Worm (Caenorhabditis elegans): Measurements from ENCODE around the gene srg-64.

Gene srg-64

DNA sequence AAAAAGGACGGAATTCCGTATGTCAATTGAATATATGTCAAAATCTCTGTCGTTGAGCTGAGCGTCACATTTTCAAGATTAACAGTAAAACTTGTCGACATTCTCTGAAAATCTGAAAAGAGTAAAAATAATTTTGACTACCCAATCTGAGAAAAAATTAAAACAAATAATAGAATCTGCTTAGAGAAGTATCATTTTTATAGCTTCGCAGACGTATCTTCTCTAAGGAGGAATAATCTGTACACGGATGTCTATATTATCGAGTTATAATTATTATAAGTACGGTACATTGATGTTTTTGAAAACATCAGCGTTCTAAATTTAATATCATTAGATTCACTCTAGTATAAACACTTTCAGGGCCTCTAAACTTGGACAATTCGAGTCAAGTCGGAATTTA lies at the start of gene srg-64:
Gene srg-64 (minus strand): TSS at position 101 of the 400 bp plus-strand sequence.
- TF ChIP-seq K09A11.1 (tag; optimal IDR thresholded peaks at IDR 0.05; ENCODE audit: insufficient read depth) (no peak), ceh-18 (tag; optimal IDR thresholded peaks at IDR 0.05) (no peak), gmeb-2 (tag; optimal IDR thresholded peaks at IDR 0.05) (no peak), dmd-4 (tag; optimal IDR thresholded peaks at IDR 0.05; ENCODE audit: borderline replicate concordance) (no peak), lin-11 (tag; optimal IDR thresholded peaks at IDR 0.05) (no peak), tbx-7 (tag; optimal IDR thresholded peaks at IDR 0.05) (no peak), unc-86 (tag; optimal IDR thresholded peaks at IDR 0.05) (no peak), K02D7.2 (tag; optimal IDR thresholded peaks at IDR 0.05) (no peak), elt-4 (tag; optimal IDR thresholded peaks at IDR 0.05) (no peak), ets-4 (tag; optimal IDR thresholded peaks at IDR 0.05) (no peak), ceh-24 (tag; optimal IDR thresholded peaks at IDR 0.05) (no peak), ceh-22 (tag; optimal IDR thresholded peaks at IDR 0.05) (no peak), pha-4 (tag; optimal IDR thresholded peaks at IDR 0.05) (no peak)

DNA sequence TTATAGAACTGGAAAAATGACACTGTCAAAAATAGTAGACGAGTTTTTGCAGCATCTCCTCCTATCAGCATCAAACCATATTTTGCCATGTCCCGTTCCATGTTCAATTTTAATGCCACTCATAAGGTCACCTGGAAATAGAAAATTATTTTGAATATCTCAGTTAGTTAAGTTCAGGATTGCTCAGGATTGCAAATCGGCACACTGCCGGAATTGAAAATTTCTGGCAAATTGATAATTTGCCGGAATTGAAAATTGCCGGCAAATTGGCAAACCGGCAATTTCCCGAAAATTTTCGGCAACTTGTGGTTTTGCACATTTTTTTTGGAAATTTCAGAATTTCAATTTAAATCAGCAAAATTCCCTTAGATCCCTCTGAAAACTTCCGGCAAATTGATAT lies 46.3 kb upstream of the srg-64 start, which contains the start of gene Y7A5A.5:
Gene Y7A5A.5 (minus strand): TSS at position 101 of the 400 bp plus-strand sequence.
- TF ChIP-seq ets-4 (tag; optimal IDR thresholded peaks at IDR 0.05) = no peak
- no peak for TF ChIP-seq C38D4.7 (GFP tag; optimal IDR thresholded peaks at IDR 0.05)
- TF ChIP-seq che-1 (tag; optimal IDR thresholded peaks at IDR 0.05) = no peak
- TF ChIP-seq zip-5 (tag; optimal IDR thresholded peaks at IDR 0.05) = no peak
- no peak for TF ChIP-seq unc-55 (GFP tag; optimal IDR thresholded peaks at IDR 0.05)
- TF ChIP-seq ceh-34 (tag; optimal IDR thresholded peaks at IDR 0.05) = no peak
- no peak for TF ChIP-seq sdc-2 (tag; optimal IDR thresholded peaks at IDR 0.05)
- TF ChIP-seq ama-1 (optimal IDR thresholded peaks at IDR 0.05) = no peak
- TF ChIP-seq dmd-4 (tag; optimal IDR thresholded peaks at IDR 0.05; ENCODE audit: borderline replicate concordance) = no peak
- no peak for TF ChIP-seq ceh-31 (tag; optimal IDR thresholded peaks at IDR 0.05)
- TF ChIP-seq ceh-24 (tag; optimal IDR thresholded peaks at IDR 0.05) = no peak
- no peak for TF ChIP-seq unc-42 (tag; optimal IDR thresholded peaks at IDR 0.05)
- TF ChIP-seq pax-1 (tag; optimal IDR thresholded peaks at IDR 0.05) = no peak
- TF ChIP-seq elt-2 (tag; optimal IDR thresholded peaks at IDR 0.05) = no peak
- TF ChIP-seq nhr-11 (tag; optimal IDR thresholded peaks at IDR 0.05) = no peak
- no peak for TF ChIP-seq pat-9 (tag; optimal IDR thresholded peaks at IDR 0.05)
- no peak for TF ChIP-seq rnt-1 (tag; optimal IDR thresholded peaks at IDR 0.05)
- TF ChIP-seq ceh-18 (tag; optimal IDR thresholded peaks at IDR 0.05) = no peak
- TF ChIP-seq hlh-15 (tag; optimal IDR thresholded peaks at IDR 0.05) = no peak
- TF ChIP-seq ceh-30 (tag; optimal IDR thresholded peaks at IDR 0.05) = no peak

DNA sequence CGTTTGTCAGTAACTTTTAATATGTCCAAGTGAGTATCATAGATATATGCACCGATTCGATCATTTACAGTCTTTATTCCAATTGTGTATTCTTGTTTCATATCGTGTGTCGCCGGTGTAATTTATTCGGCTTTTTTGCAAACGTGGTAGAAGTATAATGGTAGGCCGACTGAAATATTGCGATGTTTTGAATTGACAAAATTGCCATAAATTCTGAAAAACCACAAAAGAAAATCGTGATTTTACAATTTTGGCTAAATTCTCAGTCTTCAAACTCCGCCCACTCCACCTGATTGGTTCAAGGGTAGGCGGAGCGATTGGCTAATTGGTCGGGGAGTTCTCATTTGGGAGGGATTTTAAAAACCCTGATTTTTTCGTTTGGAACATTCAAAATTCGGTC lies 44.1 kb upstream of the srg-64 start, which contains the start of gene Y7A5A.3:
Gene Y7A5A.3 (minus strand): TSS at position 101 of the 400 bp plus-strand sequence.
- TF ChIP-seq nhr-232 (tag; optimal IDR thresholded peaks at IDR 0.05) (no peak), ceh-22 (tag; optimal IDR thresholded peaks at IDR 0.05) (no peak), hlh-13 (GFP tag; optimal IDR thresholded peaks at IDR 0.05) (no peak), nhr-11 (tag; optimal IDR thresholded peaks at IDR 0.05) (no peak), ceh-34 (tag; optimal IDR thresholded peaks at IDR 0.05) (no peak), K02D7.2 (tag; optimal IDR thresholded peaks at IDR 0.05) (no peak), ceh-31 (tag; optimal IDR thresholded peaks at IDR 0.05) (no peak), C38D4.7 (GFP tag; optimal IDR thresholded peaks at IDR 0.05) (no peak), npax-4 (tag; optimal IDR thresholded peaks at IDR 0.05) (no peak), pqm-1 (tag; optimal IDR thresholded peaks at IDR 0.05) (no peak), ceh-14 (tag; optimal IDR thresholded peaks at IDR 0.05) (no peak), pat-9 (tag; optimal IDR thresholded peaks at IDR 0.05) (no peak), hlh-15 (tag; optimal IDR thresholded peaks at IDR 0.05) (no peak)

ce11 chrX:15782027-15782426 lies 41.6 kb upstream of the srg-64 start, which contains the start of gene Y7A5A.24:
Gene Y7A5A.24 (minus strand): TSS chrX:15782127.
- TF ChIP-seq ceh-30 (tag; optimal IDR thresholded peaks at IDR 0.05) = no peak
- no peak for TF ChIP-seq madf-2 (tag; optimal IDR thresholded peaks at IDR 0.05)

- TF ChIP-seq hlh-13 (GFP tag; optimal IDR thresholded peaks at IDR 0.05) = no peak
- no peak for TF ChIP-seq pros-1 (tag; optimal IDR thresholded peaks at IDR 0.05)
- no peak for TF ChIP-seq pha-2 (tag; optimal IDR thresholded peaks at IDR 0.05)
- no peak for TF ChIP-seq sox-2 (GFP tag; IDR thresholded peaks at IDR 0.05)
These were observed 39.1 kb upstream of the srg-64 start for ce11 chrX:15779503-15779902.
